Worm (Caenorhabditis elegans) whole organism, midembryonic: Measurements from ENCODE around the gene rbm-7.

Experiments used
- T22C8.4 ChIP-seq: fragments of 200-800 bp; sonication (Bioruptor generic); IDR thresholded peaks from 2 replicates; pipeline ENCODE4 v1.3.6; 2022; ENCODE audit warnings: missing genetic modification characterization, missing compliant biosample characterization
- cog-1 ChIP-seq: sonication (generic microtip); optimal IDR thresholded peaks from 2 replicates; lab custom pipeline; 2016; ENCODE audit warnings: missing genetic modification characterization, missing compliant biosample characterization
- flt-1 ChIP-seq: fragments of 200-800 bp; sonication (Bioruptor generic); IDR thresholded peaks from 2 replicates; pipeline ENCODE4 v1.3.6; 2022; ENCODE audit warnings: missing genetic modification characterization, missing compliant biosample characterization
- klf-2 ChIP-seq: fragments of 200-800 bp; sonication (Bioruptor generic); conservative IDR thresholded peaks from 2 replicates; pipeline ENCODE4 v1.3.6; 2022; ENCODE audit warnings: missing genetic modification reagents, missing genetic modification characterization, missing compliant biosample characterization
- med-1 ChIP-seq: sonication (generic microtip); optimal IDR thresholded peaks from 2 replicates; lab custom pipeline; 2017; ENCODE audit warnings: missing genetic modification characterization, mild to moderate bottlenecking, missing compliant biosample characterization, antibody characterized with exemption, missing genetic modification reagents; ENCODE audit not compliant: insufficient read depth
- ref-1 ChIP-seq: fragments of 200-800 bp; sonication (Bioruptor generic); conservative IDR thresholded peaks from 2 replicates; pipeline ENCODE4 v1.3.6; 2022; ENCODE audit warnings: missing genetic modification reagents, missing genetic modification characterization, missing compliant biosample characterization
- tab-1 ChIP-seq: fragments of 200-800 bp; sonication (Bioruptor generic); IDR thresholded peaks from 2 replicates; pipeline ENCODE4 v1.3.6; 2022; ENCODE audit warnings: missing genetic modification characterization, missing compliant biosample characterization
- ztf-23 ChIP-seq: fragments of 200-800 bp; sonication (Bioruptor generic); IDR thresholded peaks from 2 replicates; pipeline ENCODE4 v1.3.6; 2022; ENCODE audit warnings: missing genetic modification reagents, missing genetic modification characterization, missing compliant biosample characterization
- ztf-29 ChIP-seq: fragments of 200-800 bp; sonication (Bioruptor generic); IDR thresholded peaks from 2 replicates; pipeline ENCODE4 v1.3.6; 2022; ENCODE audit warnings: missing genetic modification reagents, missing genetic modification characterization, missing compliant biosample characterization

rbm-7 gene

DNA sequence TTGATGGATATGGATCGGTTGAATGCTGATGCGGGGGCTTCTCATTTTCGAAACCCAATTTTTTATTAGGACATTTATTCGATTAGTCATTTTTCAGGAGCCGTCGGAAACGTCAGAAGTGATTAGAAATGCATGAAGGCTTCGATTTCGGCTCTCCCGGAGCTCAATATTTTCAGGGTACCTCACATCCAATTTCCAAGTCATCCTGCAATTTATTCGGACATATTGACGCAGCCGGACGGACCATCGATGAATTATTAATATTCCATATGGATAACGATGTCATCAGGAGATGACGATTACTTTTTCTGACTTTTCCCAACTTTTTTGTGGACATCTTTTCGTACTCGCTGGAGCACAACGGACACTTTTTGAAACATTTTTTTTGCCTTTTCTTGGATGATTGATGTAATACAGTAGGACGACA lies 25.0 kb downstream of the rbm-7 start:
- TF ChIP-seq ztf-29 (GFP tag; lab: Robert Waterston, UW): no peak
- TF ChIP-seq ztf-23 (GFP tag; lab: Robert Waterston, UW): no peak
- TF ChIP-seq flt-1: no peak
- no peak for TF ChIP-seq ref-1
- no peak for TF ChIP-seq tab-1 (GFP tag; lab: Robert Waterston, UW)
- no peak for TF ChIP-seq med-1 (GFP tag; lab: Kevin White, UChicago)

ce11 chrIII:12904987-12905541 lies 26.6 kb downstream of the rbm-7 start, which contains the start of gene cox-5A:
Gene cox-5A (plus strand): TSS chrIII:12905491.
- TF ChIP-seq ref-1: no peak
- TF ChIP-seq ztf-23 (GFP tag; lab: Robert Waterston, UW): peak; percentile 86
- 0 out of 2 replicates have a peak, but pooled peaks have one; percentile 37 for TF ChIP-seq ztf-29 (GFP tag; lab: Robert Waterston, UW)
- TF ChIP-seq T22C8.4 (GFP tag; lab: Robert Waterston, UW): peak; percentile 82
- no peak for TF ChIP-seq med-1 (GFP tag; lab: Kevin White, UChicago)
- TF ChIP-seq cog-1 (tag; lab: Kevin White, UChicago): peak; percentile 92
- no peak for TF ChIP-seq klf-2 (GFP tag; lab: Robert Waterston, UW)
- no peak for TF ChIP-seq tab-1 (GFP tag; lab: Robert Waterston, UW)
- peak; percentile 85 for TF ChIP-seq flt-1

DNA sequence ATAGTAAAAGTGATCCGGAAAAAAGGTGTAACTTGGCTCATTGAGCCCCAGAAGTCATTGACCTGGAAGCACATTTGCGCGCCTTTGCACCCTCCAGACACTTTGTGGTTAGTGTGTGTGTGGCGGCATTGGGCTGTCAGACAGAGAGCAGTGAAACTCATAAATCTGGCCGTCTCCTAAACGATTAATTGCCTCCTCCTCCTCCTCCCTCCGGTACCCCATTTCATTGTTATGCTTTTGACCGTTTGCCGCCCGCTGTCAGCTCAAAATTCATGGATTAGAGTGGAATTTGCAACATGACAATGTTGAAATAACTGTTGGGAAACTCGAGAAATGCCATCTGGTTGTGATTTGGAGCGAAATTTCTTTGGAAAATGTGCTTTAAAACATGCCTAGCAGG lies 27.6 kb downstream of the rbm-7 start:
- no peak for TF ChIP-seq klf-2 (GFP tag; lab: Robert Waterston, UW)
- no peak for TF ChIP-seq tab-1 (GFP tag; lab: Robert Waterston, UW)
- no peak for TF ChIP-seq ztf-23 (GFP tag; lab: Robert Waterston, UW)
- no peak for TF ChIP-seq cog-1 (tag; lab: Kevin White, UChicago)
- TF ChIP-seq T22C8.4 (GFP tag; lab: Robert Waterston, UW): no peak
- no peak for TF ChIP-seq ztf-29 (GFP tag; lab: Robert Waterston, UW)
- TF ChIP-seq ref-1: no peak
- no peak for TF ChIP-seq med-1 (GFP tag; lab: Kevin White, UChicago)
- no peak for TF ChIP-seq flt-1

ce11 chrIII:12894207-12894606 lies 37.5 kb downstream of the rbm-7 start:
- TF ChIP-seq flt-1: 0 out of 2 replicates have a peak, but pooled peaks have one; percentile 58
- no peak for TF ChIP-seq med-1 (GFP tag; lab: Kevin White, UChicago)
- peak; percentile 5 for TF ChIP-seq cog-1 (tag; lab: Kevin White, UChicago)

ce11 chrIII:12892767-12893166 lies 38.9 kb downstream of the rbm-7 start:
- TF ChIP-seq tab-1 (GFP tag; lab: Robert Waterston, UW) (no peak), cog-1 (tag; lab: Kevin White, UChicago) (no peak), klf-2 (GFP tag; lab: Robert Waterston, UW) (no peak), ztf-29 (GFP tag; lab: Robert Waterston, UW) (no peak), ref-1 (no peak), ztf-23 (GFP tag; lab: Robert Waterston, UW) (no peak), flt-1 (no peak), med-1 (GFP tag; lab: Kevin White, UChicago) (no peak), T22C8.4 (GFP tag; lab: Robert Waterston, UW) (no peak)

DNA sequence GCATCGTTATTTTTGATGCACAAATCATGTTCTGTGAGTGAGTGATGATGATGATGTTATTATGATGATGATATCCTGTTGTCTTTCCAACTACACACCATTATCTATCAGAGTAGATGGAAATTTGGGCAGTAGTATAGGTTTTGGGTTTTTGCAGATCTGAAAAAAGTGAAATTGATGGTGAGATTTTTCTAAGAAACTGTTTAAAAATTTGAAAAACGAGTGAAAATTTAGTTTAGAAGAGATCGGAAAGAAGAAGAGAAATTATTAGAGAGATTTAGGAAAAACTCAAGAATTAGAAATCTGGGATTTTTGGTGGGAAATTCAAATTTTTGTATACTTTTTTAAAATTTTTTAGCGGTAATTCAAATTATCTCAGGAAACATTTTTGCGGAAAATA lies 40.1 kb downstream of the rbm-7 start, which contains the start of the genes Y37D8A.29 and unc-71:
Gene Y37D8A.29, minus strand, starts transcription at position 101 of the 400 bp plus-strand sequence.
Gene unc-71, minus strand, starts transcription at position 159 of the 400 bp plus-strand sequence.
- TF ChIP-seq cog-1 (tag; lab: Kevin White, UChicago) (no peak), flt-1 (no peak), T22C8.4 (GFP tag; lab: Robert Waterston, UW) (no peak), tab-1 (GFP tag; lab: Robert Waterston, UW) (no peak), med-1 (GFP tag; lab: Kevin White, UChicago) (no peak), ztf-23 (GFP tag; lab: Robert Waterston, UW) (no peak), ref-1 (no peak), ztf-29 (GFP tag; lab: Robert Waterston, UW) (no peak), klf-2 (GFP tag; lab: Robert Waterston, UW) (no peak)

DNA sequence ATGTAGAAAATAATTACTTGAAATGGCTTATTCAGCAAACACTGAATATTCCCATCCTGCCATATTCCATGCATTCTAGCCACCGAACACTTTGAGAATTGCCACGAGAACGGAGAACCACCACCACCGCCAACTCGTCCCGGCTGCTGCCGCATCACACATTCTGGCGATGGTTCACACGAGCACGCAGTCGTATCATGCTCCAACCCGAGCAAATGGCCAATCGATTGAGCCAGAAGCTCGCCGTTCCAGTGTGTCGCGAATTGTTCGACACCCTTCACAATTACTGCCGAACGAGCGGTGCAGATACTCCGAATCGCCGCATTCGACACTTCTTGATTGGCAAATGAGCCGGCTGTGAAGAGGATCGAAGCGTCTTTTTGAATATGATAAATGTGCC lies 46.5 kb downstream of the rbm-7 start:
- no peak for TF ChIP-seq ref-1
- TF ChIP-seq flt-1: no peak
- no peak for TF ChIP-seq T22C8.4 (GFP tag; lab: Robert Waterston, UW)
- no peak for TF ChIP-seq med-1 (GFP tag; lab: Kevin White, UChicago)
- TF ChIP-seq ztf-29 (GFP tag; lab: Robert Waterston, UW): no peak
- TF ChIP-seq cog-1 (tag; lab: Kevin White, UChicago): no peak
- no peak for TF ChIP-seq klf-2 (GFP tag; lab: Robert Waterston, UW)
- no peak for TF ChIP-seq tab-1 (GFP tag; lab: Robert Waterston, UW)
- no peak for TF ChIP-seq ztf-23 (GFP tag; lab: Robert Waterston, UW)

DNA sequence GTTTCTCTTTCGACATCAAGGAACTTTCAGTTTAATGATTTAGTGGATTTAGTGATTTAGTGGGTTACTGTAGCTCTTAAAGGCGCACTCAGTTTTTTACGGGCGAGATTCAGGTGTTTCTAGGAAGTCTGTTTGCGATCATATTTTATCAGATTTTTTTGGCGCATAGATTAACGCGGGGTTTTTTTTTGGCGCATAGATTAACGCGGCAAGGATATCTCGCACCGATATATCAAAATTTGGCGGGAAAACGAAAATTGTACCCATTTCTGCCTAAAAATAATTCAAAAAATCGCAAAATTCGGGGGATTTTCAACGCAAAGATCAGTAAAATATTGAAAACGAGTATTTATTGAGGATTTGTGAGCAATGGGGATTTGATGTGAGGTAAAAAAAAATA lies 51.0 kb downstream of the rbm-7 start:
- no peak for TF ChIP-seq cog-1 (tag; lab: Kevin White, UChicago)
- no peak for TF ChIP-seq tab-1 (GFP tag; lab: Robert Waterston, UW)
- no peak for TF ChIP-seq ref-1
- no peak for TF ChIP-seq ztf-23 (GFP tag; lab: Robert Waterston, UW)
- no peak for TF ChIP-seq med-1 (GFP tag; lab: Kevin White, UChicago)
- no peak for TF ChIP-seq flt-1
- no peak for TF ChIP-seq ztf-29 (GFP tag; lab: Robert Waterston, UW)
- TF ChIP-seq T22C8.4 (GFP tag; lab: Robert Waterston, UW): no peak
- no peak for TF ChIP-seq klf-2 (GFP tag; lab: Robert Waterston, UW)
